Fruit fly (Drosophila melanogaster): Measurements from ENCODE around the gene Snmp1.
A peak's percentile ranks its signal among the peaks of the same experiment; 100 is the strongest.

Snmp1 gene

dm6 chr3R:21127352-21127985 lies 40.5 kb downstream of the Snmp1 start, which contains the start of the genes slmb and CG5793 (continued):
- peak; percentile 62 for TF ChIP-seq Lhr (GFP tag; optimal IDR thresholded peaks at IDR 0.05)
- TF ChIP-seq salm (tag; optimal IDR thresholded peaks at IDR 0.05): peak; percentile 42
- peak; percentile 34 for TF ChIP-seq B-H2 (GFP tag; optimal IDR thresholded peaks at IDR 0.05)
- peak; percentile 79 for TF ChIP-seq CG2120 (GFP tag; optimal IDR thresholded peaks at IDR 0.05)
- peak; percentile 29; the same call in 1 of the 2 replicates for TF ChIP-seq CG10366 (GFP tag; IDR thresholded peaks at IDR 0.05)
- peak; percentile 56 for TF ChIP-seq CG4424 (GFP tag; optimal IDR thresholded peaks at IDR 0.05)
- peak; percentile 33 for TF ChIP-seq trh (GFP tag; optimal IDR thresholded peaks at IDR 0.05)
- TF ChIP-seq Ptx1 (GFP tag; IDR thresholded peaks at IDR 0.05): 0 out of 2 replicates have a peak, but pooled peaks have one; percentile 26
- TF ChIP-seq Trl (optimal IDR thresholded peaks at IDR 0.05): peak in 1 of 2 experiments; percentile 55
- peak; percentile 21 for TF ChIP-seq Trl (GFP tag; optimal IDR thresholded peaks at IDR 0.05)
- TF ChIP-seq HmgD (GFP tag; optimal IDR thresholded peaks at IDR 0.05): peak; percentile 56
- TF ChIP-seq CG32532 (GFP tag; IDR thresholded peaks at IDR 0.05): 0 out of 2 replicates have a peak, but pooled peaks have one; percentile 47
- TF ChIP-seq Rx (GFP tag; IDR thresholded peaks at IDR 0.05): 0 out of 2 replicates have a peak, but pooled peaks have one; percentile 8
- peak; percentile 12 for TF ChIP-seq pnt (GFP tag; optimal IDR thresholded peaks at IDR 0.05)
- TF ChIP-seq CG7786 (GFP tag; optimal IDR thresholded peaks at IDR 0.05): peak; percentile 56
- peak; percentile 42 for TF ChIP-seq MESR4 (GFP tag; optimal IDR thresholded peaks at IDR 0.05)
- peak; percentile 42 for TF ChIP-seq HLH3B (GFP tag; IDR thresholded peaks at IDR 0.05)
- TF ChIP-seq CG16863 (GFP tag; optimal IDR thresholded peaks at IDR 0.05): peak; percentile 60
- peak; percentile 31 for TF ChIP-seq PHDP (tag; optimal IDR thresholded peaks at IDR 0.05)
- peak; percentile 31 for TF ChIP-seq az2 (GFP tag; optimal IDR thresholded peaks at IDR 0.05)
- TF ChIP-seq CG17186 (GFP tag; optimal IDR thresholded peaks at IDR 0.05): peak; percentile 68
- peak; percentile 94 for TF ChIP-seq Med (GFP tag)
- peak; percentile 48 for TF ChIP-seq CG33213 (GFP tag; optimal IDR thresholded peaks at IDR 0.05)
- TF ChIP-seq dm (GFP tag; optimal IDR thresholded peaks at IDR 0.05): peak; percentile 65
- TF ChIP-seq Dbx (GFP tag; IDR thresholded peaks at IDR 0.05): peak; percentile 57; the same call in 2 of the 3 replicates
- peak; percentile 18 for TF ChIP-seq CG13775 (GFP tag; optimal IDR thresholded peaks at IDR 0.05)
- TF ChIP-seq CG2129 (GFP tag; IDR thresholded peaks at IDR 0.05; ENCODE audit: partially characterized antibody): 0 out of 2 replicates have a peak, but pooled peaks have one; percentile 13
- 0 out of 2 replicates have a peak, but pooled peaks have one; percentile 37 for TF ChIP-seq CG17328 (GFP tag; IDR thresholded peaks at IDR 0.05)
- TF ChIP-seq CG34224 (GFP tag; IDR thresholded peaks at IDR 0.05; ENCODE audit: partially characterized antibody): peak; percentile 45; the same call in 1 of the 3 replicates
- peak; percentile 21 for TF ChIP-seq gro (GFP tag; optimal IDR thresholded peaks at IDR 0.05)
- TF ChIP-seq CG12155 (GFP tag; optimal IDR thresholded peaks at IDR 0.05): peak; percentile 59
- peak; percentile 69 for TF ChIP-seq Dll (GFP tag; IDR thresholded peaks at IDR 0.05; ENCODE audit: partially characterized antibody)
- TF ChIP-seq disco-r (GFP tag; optimal IDR thresholded peaks at IDR 0.05): no peak
- peak; percentile 72 for TF ChIP-seq unc-4 (GFP tag; IDR thresholded peaks at IDR 0.05; ENCODE audit: partially characterized antibody)
- TF ChIP-seq CG34422 (GFP tag; IDR thresholded peaks at IDR 0.05): no peak
- TF ChIP-seq ase (GFP tag; IDR thresholded peaks at IDR 0.05): 0 out of 3 replicates have a peak, but pooled peaks have one; percentile 21
- TF ChIP-seq Gug (GFP tag; IDR thresholded peaks at IDR 0.05): no peak
- peak; percentile 74 for TF ChIP-seq zfh2 (GFP tag; optimal IDR thresholded peaks at IDR 0.05)
- peak; percentile 62 for TF ChIP-seq CG30403 (GFP tag; optimal IDR thresholded peaks at IDR 0.05)
- no peak for TF ChIP-seq slp2 (GFP tag; optimal IDR thresholded peaks at IDR 0.05)
- peak; percentile 41 for TF ChIP-seq vvl (GFP tag; IDR thresholded peaks at IDR 0.05)
- no peak for TF ChIP-seq sisA (GFP tag; IDR thresholded peaks at IDR 0.05)
- peak; percentile 80 for TF ChIP-seq MBD-R2 (GFP tag; IDR thresholded peaks at IDR 0.05)
- peak in 1 of 2 experiments; percentile 3 for TF ChIP-seq chif (GFP tag; optimal IDR thresholded peaks at IDR 0.05)
- TF ChIP-seq CG3995 (GFP tag; optimal IDR thresholded peaks at IDR 0.05): peak; percentile 10
- TF ChIP-seq CG42726 (GFP tag; IDR thresholded peaks at IDR 0.05; ENCODE audit: partially characterized antibody): no peak
- TF ChIP-seq Hr78 (GFP tag; optimal IDR thresholded peaks at IDR 0.05): no peak
- peak; percentile 12 for TF ChIP-seq Abd-B (GFP tag; optimal IDR thresholded peaks at IDR 0.05)
- TF ChIP-seq btn (GFP tag; optimal IDR thresholded peaks at IDR 0.05): no peak
